Worm (Caenorhabditis elegans) whole organism, early embryonic: ENCODE results near the gene try-4.

ENCODE experiments used
- B0310.2 ChIP-seq: sonication (generic microtip); optimal IDR thresholded peaks from 2 replicates; lab custom pipeline; 2016; ENCODE audit warnings: mild to moderate bottlenecking, missing genetic modification characterization, missing compliant biosample characterization
- aly-1 ChIP-seq: sonication (generic microtip); optimal IDR thresholded peaks from 2 replicates; lab custom pipeline; 2016; ENCODE audit warnings: missing genetic modification characterization, missing compliant biosample characterization
- ama-1 ChIP-seq: fragments of 150-350 bp; optimal IDR thresholded peaks from 2 replicates; lab custom pipeline; 2014
- ets-7 ChIP-seq: sonication (generic microtip); optimal IDR thresholded peaks from 2 replicates; lab custom pipeline; 2016; ENCODE audit warnings: missing genotype, missing genetic modification characterization, missing compliant biosample characterization
- flt-1 ChIP-seq: fragments of 200-800 bp; sonication (Bioruptor generic); IDR thresholded peaks from 2 replicates; pipeline ENCODE4 v1.3.6; 2022; ENCODE audit warnings: missing genetic modification characterization, missing compliant biosample characterization
- hmbx-1 ChIP-seq: sonication (generic microtip); optimal IDR thresholded peaks from 2 replicates; lab custom pipeline; 2016; ENCODE audit warnings: mild to moderate bottlenecking, missing genetic modification characterization, missing compliant biosample characterization
- hnd-1 ChIP-seq: sonication (generic microtip); optimal IDR thresholded peaks from 2 replicates; lab custom pipeline; 2016; ENCODE audit warnings: missing genetic modification characterization, missing compliant biosample characterization
- pes-1 ChIP-seq: fragments of 200-800 bp; sonication (Bioruptor generic); IDR thresholded peaks from 2 replicates; pipeline ENCODE4 v1.3.6; 2022; ENCODE audit warnings: missing genetic modification reagents, missing genetic modification characterization, missing compliant biosample characterization
- scrt-1 ChIP-seq: fragments of 200-800 bp; sonication (Bioruptor generic); IDR thresholded peaks from 2 replicates; pipeline ENCODE4 v1.3.6; 2022; ENCODE audit warnings: missing genetic modification characterization, missing compliant biosample characterization
- tbx-11 ChIP-seq: fragments of 200-800 bp; sonication (Bioruptor generic); IDR thresholded peaks from 2 replicates; pipeline ENCODE4 v1.3.6; 2022; ENCODE audit warnings: missing genetic modification characterization, missing compliant biosample characterization

DNA sequence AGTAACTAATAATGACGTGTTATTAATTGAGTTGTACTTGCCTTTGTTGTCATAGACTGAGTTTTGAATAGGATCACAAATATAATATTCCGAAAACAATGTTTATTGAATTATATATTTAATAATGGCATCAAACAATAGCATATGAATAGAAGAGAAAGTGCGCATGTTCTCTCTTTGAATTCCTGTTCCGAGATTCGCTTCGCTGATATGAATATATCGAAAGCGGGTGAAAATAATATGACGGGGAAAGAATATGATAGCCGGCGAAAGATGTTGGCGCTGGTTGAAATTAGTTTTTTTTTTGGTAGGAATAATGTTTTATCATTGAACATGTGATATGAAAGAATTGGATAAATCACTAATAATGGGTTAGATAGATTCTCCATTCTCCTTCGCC, 40.9 kb downstream of the try-4 start, which contains the start of gene T03D8.6:
- TF ChIP-seq ama-1 (lab: Kevin White, UChicago) (no peak), tbx-11 (GFP tag; lab: Robert Waterston, UW) (no peak), pes-1 (GFP tag; lab: Robert Waterston, UW) (no peak), scrt-1 (GFP tag; lab: Robert Waterston, UW) (no peak), ets-7 (tag; lab: Kevin White, UChicago) (no peak), flt-1 (GFP tag; lab: Robert Waterston, UW) (no peak), aly-1 (no peak), B0310.2 (tag; lab: Kevin White, UChicago) (no peak), hnd-1 (tag; lab: Kevin White, UChicago) (no peak), hmbx-1 (tag; lab: Kevin White, UChicago) (no peak)
